Worm (Caenorhabditis elegans) whole organism, L4/young adult: ENCODE measurements around the gene spe-18.

ENCODE experiments used
- W03F9.2 ChIP-seq: fragments of 150-350 bp; optimal IDR thresholded peaks from 2 replicates; lab custom pipeline; 2014; ENCODE audit warnings: missing biosample characterization, missing genetic modification characterization
- dao-5 ChIP-seq: sonication (generic microtip); optimal IDR thresholded peaks from 2 replicates; lab custom pipeline; 2016; ENCODE audit warnings: missing genotype, missing genetic modification characterization, moderate library complexity, missing compliant biosample characterization
- him-1 ChIP-seq: sonication (generic microtip); optimal IDR thresholded peaks from 2 replicates; lab custom pipeline; 2016; ENCODE audit warnings: missing genotype, missing genetic modification reagents, missing genetic modification characterization, missing compliant biosample characterization

DNA sequence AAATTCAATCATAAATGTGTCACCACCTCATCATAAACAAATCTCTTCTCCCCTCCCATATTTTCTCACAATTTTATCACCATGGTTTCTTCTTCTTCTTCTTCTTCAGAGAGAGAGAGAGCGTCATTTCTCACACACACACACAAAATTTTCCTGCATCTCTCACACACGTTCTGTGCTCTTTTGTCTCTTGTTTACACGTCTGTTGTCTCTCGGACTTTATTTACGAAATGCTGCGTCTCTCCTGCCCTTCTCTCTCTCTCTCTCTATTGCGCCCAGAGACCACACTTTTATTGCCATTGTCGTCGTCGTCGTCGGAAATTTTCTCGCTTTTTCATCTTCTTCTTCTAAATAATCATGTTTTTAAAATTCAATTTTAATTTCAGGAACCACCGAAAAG is 42.0 kb upstream of the spe-18 start, which contains the start of gene lec-1:
- TF ChIP-seq him-1 (tag; lab: Kevin White, UChicago): no peak
- TF ChIP-seq dao-5 (tag; lab: Kevin White, UChicago): no peak
- no peak for TF ChIP-seq W03F9.2 (tag; lab: Kevin White, UChicago)
